Fruit fly (Drosophila melanogaster) whole organism, embryonic: ENCODE data around the gene CG7484.

Experiments
- CG11398 ChIP-seq: fragments of 200-800 bp; sonication (Bioruptor generic); optimal IDR thresholded peaks from 2 replicates; lab custom pipeline; 2016; ENCODE audit warnings: missing biosample characterization, missing genetic modification characterization
- CG11456 ChIP-seq: fragments of 200-800 bp; sonication (Bioruptor generic); IDR thresholded peaks from 3 replicates; pipeline ENCODE4 v1.3.6; 2022; ENCODE audit warnings: missing biosample characterization, missing genetic modification characterization
- CG12071 ChIP-seq: fragments of 200-800 bp; sonication (Bioruptor generic); optimal IDR thresholded peaks from 3 replicates; lab custom pipeline; 2018; ENCODE audit warnings: missing biosample characterization, mild to moderate bottlenecking, missing genetic modification characterization
- CG12236 ChIP-seq: fragments of 200-800 bp; sonication (Bioruptor generic); optimal IDR thresholded peaks from 2 replicates; lab custom pipeline; 2016; ENCODE audit warnings: missing biosample characterization, missing genetic modification characterization
- CG12744 ChIP-seq: fragments of 200-800 bp; sonication (Bioruptor generic); optimal IDR thresholded peaks from 2 replicates; lab custom pipeline; 2016; ENCODE audit warnings: missing biosample characterization, missing genetic modification characterization
- CG13624 ChIP-seq: fragments of 200-800 bp; sonication (Bioruptor generic); optimal IDR thresholded peaks from 2 replicates; lab custom pipeline; 2016; ENCODE audit warnings: missing biosample characterization, missing genetic modification characterization
- CG13894 ChIP-seq: fragments of 200-800 bp; sonication (Bioruptor generic); optimal IDR thresholded peaks from 3 replicates; lab custom pipeline; 2018; ENCODE audit warnings: missing biosample characterization, mild to moderate bottlenecking, missing genetic modification characterization, moderate library complexity
- CG14710 ChIP-seq: fragments of 200-800 bp; sonication (Bioruptor generic); optimal IDR thresholded peaks from 3 replicates; lab custom pipeline; 2019; ENCODE audit warnings: missing biosample characterization, mild to moderate bottlenecking, missing genetic modification characterization, moderate library complexity
- CG16779 ChIP-seq: fragments of 200-800 bp; sonication (Bioruptor generic); IDR thresholded peaks from 2 replicates; pipeline ENCODE4 v1.3.6; 2022; ENCODE audit warnings: missing biosample characterization, missing genetic modification characterization
- CG16813 ChIP-seq: fragments of 200-800 bp; sonication (Bioruptor generic); IDR thresholded peaks from 3 replicates; pipeline ENCODE4 v1.3.6; 2022; ENCODE audit warnings: missing biosample characterization, missing genetic modification characterization; ENCODE audit not compliant: partially characterized antibody
- CG17612 ChIP-seq: fragments of 200-800 bp; sonication (Bioruptor generic); IDR thresholded peaks from 2 replicates; pipeline ENCODE4 v1.3.6; 2022; ENCODE audit warnings: missing biosample characterization, missing genetic modification characterization
- CG2199 ChIP-seq: fragments of 200-800 bp; sonication (Bioruptor generic); IDR thresholded peaks from 3 replicates; pipeline ENCODE4 v1.3.6; 2022; ENCODE audit warnings: missing biosample characterization, missing genetic modification characterization
- CG2678 ChIP-seq: fragments of 200-800 bp; sonication (Bioruptor generic); optimal IDR thresholded peaks from 3 replicates; lab custom pipeline; 2019; ENCODE audit warnings: missing biosample characterization, mild to moderate bottlenecking, missing genetic modification characterization, moderate library complexity
- CG30020 ChIP-seq: fragments of 200-800 bp; optimal IDR thresholded peaks from 2 replicates; lab custom pipeline; 2019; ENCODE audit warnings: missing biosample characterization, mild to moderate bottlenecking, missing genetic modification characterization, moderate library complexity
- CG3163 ChIP-seq: fragments of 200-800 bp; sonication (Bioruptor generic); optimal IDR thresholded peaks from 3 replicates; lab custom pipeline; 2016; ENCODE audit warnings: missing biosample characterization, missing genetic modification characterization
- CG34422 ChIP-seq: fragments of 200-800 bp; sonication (Bioruptor generic); IDR thresholded peaks from 3 replicates; pipeline ENCODE4 v1.3.6; 2022; ENCODE audit warnings: missing biosample characterization, missing genetic modification characterization
- CG4854 ChIP-seq: fragments of 200-800 bp; sonication (Bioruptor generic); optimal IDR thresholded peaks from 2 replicates; lab custom pipeline; 2016; ENCODE audit warnings: missing biosample characterization, missing genetic modification characterization, inconsistent platforms
- CG5245 ChIP-seq: fragments of 200-800 bp; sonication (Bioruptor generic); optimal IDR thresholded peaks from 3 replicates; lab custom pipeline; 2016; ENCODE audit warnings: missing biosample characterization, missing genetic modification characterization
- CG6272 ChIP-seq: fragments of 200-800 bp; sonication (Bioruptor generic); IDR thresholded peaks from 2 replicates; pipeline ENCODE4 v1.3.6; 2022; ENCODE audit warnings: missing biosample characterization, missing genetic modification characterization
- CG6654 ChIP-seq: fragments of 200-800 bp; sonication (Bioruptor generic); optimal IDR thresholded peaks from 2 replicates; lab custom pipeline; 2017; ENCODE audit warnings: missing biosample characterization, mild to moderate bottlenecking, missing genetic modification characterization
- CG6689 ChIP-seq: fragments of 200-800 bp; sonication (Bioruptor generic); IDR thresholded peaks from 2 replicates; pipeline ENCODE4 v1.3.6; 2022; ENCODE audit warnings: missing biosample characterization, missing genetic modification characterization
- CG7357 ChIP-seq: fragments of 200-800 bp; sonication (Bioruptor generic); IDR thresholded peaks from 3 replicates; pipeline ENCODE4 v1.3.6; 2022; ENCODE audit warnings: missing biosample characterization, missing genetic modification characterization
- CG8944 ChIP-seq: fragments of 200-800 bp; sonication (Bioruptor generic); optimal IDR thresholded peaks from 3 replicates; lab custom pipeline; 2016; ENCODE audit warnings: missing biosample characterization, missing genetic modification characterization
- CG9817 ChIP-seq: fragments of 200-800 bp; sonication (Bioruptor generic); optimal IDR thresholded peaks from 2 replicates; lab custom pipeline; 2018; ENCODE audit warnings: missing biosample characterization, mild to moderate bottlenecking, missing genetic modification characterization, moderate library complexity
- CrebB ChIP-seq: fragments of 200-800 bp; sonication (Bioruptor generic); optimal IDR thresholded peaks from 3 replicates; lab custom pipeline; 2018; ENCODE audit warnings: missing biosample characterization, mild to moderate bottlenecking, missing genetic modification characterization
- D19B ChIP-seq: fragments of 200-800 bp; sonication (Bioruptor generic); optimal IDR thresholded peaks from 2 replicates; lab custom pipeline; 2017; ENCODE audit warnings: missing biosample characterization, mild to moderate bottlenecking, missing genetic modification characterization
- Doc2 ChIP-seq: fragments of 200-800 bp; sonication (Bioruptor generic); IDR thresholded peaks from 2 replicates; pipeline ENCODE4 v1.3.6; 2022; ENCODE audit warnings: missing biosample characterization, missing genetic modification characterization
- Doc3 ChIP-seq: fragments of 200-800 bp; sonication (Bioruptor generic); IDR thresholded peaks from 3 replicates; pipeline ENCODE4 v1.3.6; 2022; ENCODE audit warnings: missing biosample characterization, missing genetic modification characterization; ENCODE audit not compliant: partially characterized antibody
- Dp ChIP-seq: fragments of 200-800 bp; sonication (Bioruptor generic); optimal IDR thresholded peaks from 2 replicates; lab custom pipeline; 2018; ENCODE audit warnings: missing biosample characterization, mild to moderate bottlenecking, missing genetic modification characterization, moderate library complexity
- ERR ChIP-seq: fragments of 200-800 bp; sonication (Bioruptor generic); optimal IDR thresholded peaks from 2 replicates; lab custom pipeline; 2016; ENCODE audit warnings: missing biosample characterization, missing genetic modification characterization
- Gsc ChIP-seq: fragments of 200-800 bp; sonication (Bioruptor generic); IDR thresholded peaks from 2 replicates; pipeline ENCODE4 v1.3.6; 2022; ENCODE audit warnings: missing biosample characterization, missing genetic modification characterization
- HmgZ ChIP-seq: fragments of 200-800 bp; sonication (Bioruptor generic); optimal IDR thresholded peaks from 2 replicates; lab custom pipeline; 2018; ENCODE audit warnings: missing biosample characterization, mild to moderate bottlenecking, missing genetic modification characterization
- Myb ChIP-seq: fragments of 200-800 bp; sonication (Bioruptor generic); optimal IDR thresholded peaks from 2 replicates; lab custom pipeline; 2016; ENCODE audit warnings: missing biosample characterization, missing genetic modification characterization
- Poxn ChIP-seq: fragments of 200-800 bp; sonication (Bioruptor generic); IDR thresholded peaks from 2 replicates; pipeline ENCODE4 v1.3.6; 2022; ENCODE audit warnings: missing biosample characterization, missing genetic modification characterization
- Rx ChIP-seq: fragments of 200-800 bp; sonication (Bioruptor generic); IDR thresholded peaks from 2 replicates; pipeline ENCODE4 v1.3.6; 2022; ENCODE audit warnings: missing biosample characterization, missing genetic modification characterization
- Sry-β ChIP-seq: fragments of 200-800 bp; sonication (Bioruptor generic); optimal IDR thresholded peaks from 2 replicates; lab custom pipeline; 2018; ENCODE audit warnings: missing biosample characterization, mild to moderate bottlenecking, missing genetic modification characterization, moderate library complexity
- bsh ChIP-seq, 2 experiments: fragments of 200-800 bp; sonication (Bioruptor generic); optimal IDR thresholded peaks; 2 replicates each; lab custom pipeline; 2017 to 2018; ENCODE audit warnings: mild to moderate bottlenecking in 2 of 2, missing biosample characterization in 2 of 2, missing genetic modification characterization in 2 of 2, moderate library complexity in 1 of 2
- cas ChIP-seq: fragments of 200-800 bp; sonication (Bioruptor generic); IDR thresholded peaks from 2 replicates; pipeline ENCODE4 v1.3.6; 2022; ENCODE audit warnings: missing biosample characterization, missing genetic modification characterization
- chinmo ChIP-seq: fragments of 200-800 bp; sonication (Bioruptor generic); IDR thresholded peaks from 4 replicates; pipeline ENCODE4 v1.3.6; 2022; ENCODE audit warnings: missing biosample characterization, missing genetic modification characterization; ENCODE audit not compliant: partially characterized antibody
- crc ChIP-seq: fragments of 200-800 bp; sonication (Bioruptor generic); optimal IDR thresholded peaks from 2 replicates; lab custom pipeline; 2016; ENCODE audit warnings: missing biosample characterization, missing genetic modification characterization
- cwo ChIP-seq: fragments of 200-800 bp; sonication (Bioruptor generic); optimal IDR thresholded peaks from 3 replicates; lab custom pipeline; 2017; ENCODE audit warnings: missing biosample characterization, missing genetic modification characterization, mild to moderate bottlenecking, moderate library complexity, missing genetic modification reagents
- dmrt11E ChIP-seq: fragments of 200-800 bp; sonication (Bioruptor generic); optimal IDR thresholded peaks from 3 replicates; lab custom pipeline; 2018; ENCODE audit warnings: missing biosample characterization, mild to moderate bottlenecking, missing genetic modification characterization, moderate library complexity
- fru ChIP-seq: fragments of >200 bp; optimal IDR thresholded peaks from 2 replicates; lab custom pipeline; 2017
- grn ChIP-seq: fragments of 200-800 bp; sonication (Bioruptor generic); optimal IDR thresholded peaks from 3 replicates; lab custom pipeline; 2017; ENCODE audit warnings: missing biosample characterization, missing genetic modification characterization
- gro ChIP-seq: fragments of 200-800 bp; sonication (Bioruptor generic); optimal IDR thresholded peaks from 2 replicates; lab custom pipeline; 2016; ENCODE audit warnings: missing biosample characterization, missing genetic modification characterization
- ken ChIP-seq: fragments of 200-800 bp; sonication (Bioruptor generic); IDR thresholded peaks from 3 replicates; pipeline ENCODE4 v1.3.6; 2022; ENCODE audit warnings: missing biosample characterization, missing genetic modification characterization
- p53 ChIP-seq: fragments of 200-800 bp; sonication (Bioruptor generic); optimal IDR thresholded peaks from 2 replicates; lab custom pipeline; 2016; ENCODE audit warnings: missing biosample characterization, missing genetic modification characterization
- repo ChIP-seq: fragments of 200-800 bp; sonication (Bioruptor generic); optimal IDR thresholded peaks from 2 replicates; lab custom pipeline; 2016; ENCODE audit warnings: missing biosample characterization, missing genetic modification characterization
- slp2 ChIP-seq: fragments of 200-800 bp; sonication (Bioruptor generic); optimal IDR thresholded peaks from 2 replicates; lab custom pipeline; 2016; ENCODE audit warnings: missing biosample characterization, missing genetic modification characterization
- sna ChIP-seq: fragments of 200-800 bp; sonication (Bioruptor generic); IDR thresholded peaks from 2 replicates; pipeline ENCODE4 v1.3.6; 2022; ENCODE audit warnings: missing biosample characterization, missing genetic modification characterization; ENCODE audit not compliant: partially characterized antibody
- sob ChIP-seq: fragments of 200-800 bp; sonication (Bioruptor generic); IDR thresholded peaks from 2 replicates; pipeline ENCODE4 v1.3.6; 2022; ENCODE audit warnings: missing biosample characterization, missing genetic modification characterization
- z ChIP-seq: fragments of 200-800 bp; sonication (Bioruptor generic); IDR thresholded peaks from 3 replicates; pipeline ENCODE4 v1.3.6; 2022; ENCODE audit warnings: missing biosample characterization, missing genetic modification characterization
- zen ChIP-seq: fragments of 200-800 bp; sonication (Bioruptor generic); optimal IDR thresholded peaks from 3 replicates; lab custom pipeline; 2018; ENCODE audit warnings: missing biosample characterization, mild to moderate bottlenecking, missing genetic modification characterization, moderate library complexity

The CG7484 gene

dm6 chr3L:17625014-17625413 lies 29.4 kb upstream of the CG7484 start:
- no peak for TF ChIP-seq CG2678 (tag; lab: Kevin White, UChicago)
- TF ChIP-seq CG4854 = no peak
- no peak for TF ChIP-seq Doc3 (GFP tag; lab: Robert Waterston, UW)
- no peak for TF ChIP-seq fru (lab: Kevin White, UChicago)
- TF ChIP-seq CG16813 (GFP tag; lab: Robert Waterston, UW) = no peak
- no peak for TF ChIP-seq CG13894 (tag; lab: Kevin White, UChicago)
- no peak for TF ChIP-seq ERR (GFP tag; lab: Kevin White, UChicago)
- TF ChIP-seq Dp (GFP tag; lab: Kevin White, UChicago) = no peak
- no peak for TF ChIP-seq CG7357 (GFP tag; lab: Robert Waterston, UW)
- TF ChIP-seq Sry-β (GFP tag; lab: Kevin White, UChicago) = no peak
- no peak for TF ChIP-seq CG30020
- TF ChIP-seq CG11456 (GFP tag; lab: Robert Waterston, UW) = no peak
- no peak for TF ChIP-seq cas (GFP tag; lab: Robert Waterston, UW)
- no peak for TF ChIP-seq Gsc (GFP tag; lab: Robert Waterston, UW)
- TF ChIP-seq sna (GFP tag; lab: Robert Waterston, UW) = no peak
- TF ChIP-seq ken = no peak
- TF ChIP-seq grn (GFP tag; lab: Kevin White, UChicago) = no peak
- TF ChIP-seq D19B (GFP tag; lab: Kevin White, UChicago) = no peak
- TF ChIP-seq CG12071 = no peak
- TF ChIP-seq CG9817 (tag; lab: Kevin White, UChicago) = no peak
- no peak for TF ChIP-seq sob (GFP tag; lab: Robert Waterston, UW)
- no peak for TF ChIP-seq CG13624 (GFP tag; lab: Kevin White, UChicago)
- TF ChIP-seq crc (GFP tag; lab: Kevin White, UChicago) = no peak
- no peak for TF ChIP-seq zen (tag; lab: Kevin White, UChicago)
- no peak for TF ChIP-seq p53
- TF ChIP-seq CG12744 (GFP tag; lab: Kevin White, UChicago) = no peak
- no peak for TF ChIP-seq Rx (GFP tag; lab: Robert Waterston, UW)
- peak; percentile 41 for TF ChIP-seq CrebB (tag; lab: Kevin White, UChicago)
- no peak for TF ChIP-seq CG5245 (GFP tag; lab: Kevin White, UChicago)
- no peak for TF ChIP-seq bsh (GFP tag; optimal IDR thresholded peaks at IDR 0.05; lab: Kevin White, UChicago)
- TF ChIP-seq chinmo (GFP tag; lab: Robert Waterston, UW) = no peak
- TF ChIP-seq cwo (GFP tag; lab: Kevin White, UChicago) = no peak
- TF ChIP-seq CG2199 = no peak
- no peak for TF ChIP-seq HmgZ (tag; lab: Kevin White, UChicago)
- TF ChIP-seq CG34422 (GFP tag; lab: Robert Waterston, UW) = no peak
- no peak for TF ChIP-seq CG6689 (GFP tag; lab: Robert Waterston, UW)
- TF ChIP-seq slp2 (GFP tag; lab: Kevin White, UChicago) = no peak
- TF ChIP-seq CG14710 = no peak
- no peak for TF ChIP-seq Myb (GFP tag; lab: Kevin White, UChicago)
- TF ChIP-seq Poxn (GFP tag; lab: Robert Waterston, UW) = no peak
- TF ChIP-seq CG6654 = no peak
- TF ChIP-seq repo = no peak
- TF ChIP-seq CG17612 (GFP tag; lab: Robert Waterston, UW) = no peak
- no peak for TF ChIP-seq dmrt11E (tag; lab: Kevin White, UChicago)
- no peak for TF ChIP-seq CG12236 (GFP tag; lab: Kevin White, UChicago)
- no peak for TF ChIP-seq CG3163 (GFP tag; lab: Kevin White, UChicago)
- TF ChIP-seq CG8944 (GFP tag; lab: Kevin White, UChicago) = no peak
- no peak for TF ChIP-seq z (GFP tag; lab: Robert Waterston, UW)
- TF ChIP-seq Doc2 = no peak
- no peak for TF ChIP-seq CG6272 (GFP tag; lab: Robert Waterston, UW)
- no peak for TF ChIP-seq gro (GFP tag; lab: Kevin White, UChicago)
- no peak for TF ChIP-seq CG16779 (GFP tag; lab: Robert Waterston, UW)
- TF ChIP-seq CG11398 (GFP tag; lab: Kevin White, UChicago) = no peak
